Fruit fly (Drosophila melanogaster) whole organism, larva: Measurements from ENCODE around the gene gfzf.

Experiments used
- noc ChIP-seq: fragments of 200-800 bp; sonication (Bioruptor generic); optimal IDR thresholded peaks from 3 replicates; lab custom pipeline; 2019; ENCODE audit warnings: missing biosample characterization, mild to moderate bottlenecking, missing genetic modification characterization, moderate library complexity

gfzf gene

dm6 chr3R:7154586-7155357 lies 4.0 kb upstream of the gfzf start, which contains the start of gene MAGE:
Gene MAGE (minus strand): TSS chr3R:7155180.
- no peak for TF ChIP-seq noc

dm6 chr3R:7144245-7144904 lies 6.4 kb downstream of the gfzf start, which contains the start of the genes CG14610 and CG2656:
Gene CG14610 (minus strand): TSS chr3R:7144295.
Gene CG2656 (plus strand): TSS chr3R:7144724.
- no peak for TF ChIP-seq noc

- TF ChIP-seq noc = no peak
Measured at dm6 chr3R:7142580-7142979, 8.2 kb downstream of the gfzf start.

DNA sequence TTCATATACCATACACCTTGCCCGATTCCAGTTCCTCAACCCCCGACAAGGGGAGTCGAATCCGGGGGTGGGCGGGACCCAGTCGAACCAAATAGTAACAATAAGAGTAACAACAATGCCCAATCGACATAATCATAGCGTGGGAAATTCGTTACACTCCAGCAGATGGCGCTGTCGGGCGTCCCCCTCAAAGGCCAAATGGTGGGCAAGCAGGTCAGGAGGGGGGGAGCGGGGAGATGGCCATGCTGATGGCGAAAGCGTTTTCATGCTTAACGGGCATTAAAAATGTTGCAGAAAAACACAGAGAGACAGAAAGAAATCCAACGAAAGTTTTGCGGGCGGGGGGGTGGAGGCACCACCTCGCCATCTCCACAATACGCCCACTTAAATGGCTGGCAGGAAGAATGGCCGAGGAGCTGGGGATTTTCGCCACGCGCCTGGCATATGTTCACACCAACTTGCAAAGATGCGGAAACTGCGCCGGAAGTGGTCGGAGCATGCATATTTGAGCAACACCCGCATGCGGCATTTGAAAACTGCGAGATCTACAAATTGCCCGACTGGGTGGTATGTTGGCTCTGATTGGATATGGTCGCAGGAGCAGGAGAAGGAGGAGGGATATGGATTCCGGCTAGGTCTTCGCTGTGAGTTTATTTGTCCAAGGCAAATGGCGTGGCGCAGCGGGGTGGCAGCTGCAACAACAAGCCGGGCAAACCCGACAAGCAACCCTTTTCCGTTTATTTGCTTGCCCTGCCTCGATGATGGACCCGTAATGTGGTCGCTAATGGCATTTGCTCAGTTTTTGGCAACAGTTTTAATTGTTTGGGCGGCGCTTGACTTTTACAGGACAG lies 11.4 kb downstream of the gfzf start:
- TF ChIP-seq noc = no peak

- TF ChIP-seq noc = no peak
Measured at dm6 chr3R:7138058-7138457, 12.7 kb downstream of the gfzf start.

DNA sequence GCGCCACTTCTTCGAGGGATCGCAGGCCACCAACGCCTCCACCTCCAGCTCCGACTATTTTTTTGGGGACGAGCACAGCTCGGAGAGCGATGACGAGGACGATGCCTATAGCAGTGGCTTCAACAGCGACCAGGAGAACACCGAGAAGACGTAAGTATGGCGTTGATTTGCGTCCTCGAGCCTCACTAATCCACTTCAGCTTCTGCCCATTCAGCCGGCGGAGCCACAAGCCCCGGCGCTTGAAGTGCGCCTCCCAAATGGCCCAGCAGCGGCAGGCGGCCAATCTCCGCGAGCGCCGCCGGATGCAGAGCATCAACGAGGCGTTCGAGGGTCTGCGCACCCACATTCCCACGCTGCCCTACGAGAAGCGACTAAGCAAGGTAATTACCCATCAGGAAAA lies 13.6 kb downstream of the gfzf start:
- no peak for TF ChIP-seq noc

DNA sequence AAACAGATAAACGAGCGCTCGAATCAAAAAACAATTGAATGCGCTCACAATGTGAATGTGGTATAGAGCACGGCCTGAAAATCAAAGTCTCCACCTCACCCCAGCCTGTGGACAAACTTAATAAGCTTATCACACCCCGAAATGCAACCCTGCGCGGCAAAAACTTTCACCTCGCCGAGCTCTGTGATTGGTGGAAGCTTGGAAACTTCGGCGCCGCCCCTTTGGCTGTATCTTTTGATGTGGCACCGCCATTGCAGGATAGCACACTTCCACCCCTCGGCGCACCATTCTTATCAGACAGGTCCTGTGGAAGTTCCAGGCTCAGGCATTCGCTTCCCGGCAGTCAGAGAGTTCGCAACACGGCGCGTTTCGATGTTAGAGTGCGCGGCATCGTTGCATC lies 14.9 kb downstream of the gfzf start, which contains the start of gene Fer1:
TSS of gene Fer1 (plus strand) at position 326 of the 400 bp plus-strand sequence.
- no peak for TF ChIP-seq noc

- TF ChIP-seq noc = no peak
Measured at dm6 chr3R:7134715-7135505, 15.9 kb downstream of the gfzf start.

dm6 chr3R:7131260-7131659 lies 19.5 kb downstream of the gfzf start, which contains the start of gene CG31493:
Gene CG31493 (plus strand): TSS chr3R:7131560.
- no peak for TF ChIP-seq noc

dm6 chr3R:7130827-7131226 lies 19.9 kb downstream of the gfzf start:
- TF ChIP-seq noc = no peak

DNA sequence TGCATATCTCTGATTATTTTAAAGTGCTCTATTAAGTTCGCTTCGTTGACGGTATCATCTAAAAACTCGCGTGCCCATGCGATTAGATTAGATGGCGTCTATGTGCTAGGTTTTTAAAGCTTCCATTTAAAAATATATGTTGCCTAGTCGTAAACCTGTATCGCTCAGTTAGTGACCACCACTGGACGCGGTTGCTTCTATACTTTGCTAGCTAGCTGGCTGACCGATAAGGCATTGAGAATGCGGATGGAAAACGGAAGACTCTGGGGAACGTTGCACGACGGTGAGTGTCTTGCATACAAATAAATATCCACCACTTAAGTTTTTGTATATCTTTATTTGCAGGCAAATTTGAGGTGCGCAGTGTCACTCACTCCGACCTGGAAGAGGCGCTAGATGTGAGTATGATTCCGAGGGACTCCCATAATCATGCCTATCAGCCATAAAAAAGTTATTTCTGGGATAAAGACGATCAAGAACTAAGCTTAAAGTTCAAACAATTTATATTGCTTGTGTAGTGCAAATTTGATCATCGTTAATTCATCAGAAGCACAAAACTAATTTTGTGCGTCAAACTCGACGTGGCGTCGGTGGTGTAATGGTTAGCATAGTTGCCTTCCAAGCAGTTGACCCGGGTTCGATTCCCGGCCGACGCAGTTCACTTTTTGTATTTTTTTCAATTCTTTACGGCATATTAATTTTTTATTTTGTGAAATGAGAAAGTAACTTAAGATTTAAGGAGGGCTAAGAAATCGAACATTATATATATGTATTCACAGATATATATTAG lies 21.3 kb downstream of the gfzf start, which contains the start of gene CG31248:
TSS of gene CG31248 (plus strand) at position 41 of the 790 bp plus-strand sequence.
- peak; percentile 80 for TF ChIP-seq noc

DNA sequence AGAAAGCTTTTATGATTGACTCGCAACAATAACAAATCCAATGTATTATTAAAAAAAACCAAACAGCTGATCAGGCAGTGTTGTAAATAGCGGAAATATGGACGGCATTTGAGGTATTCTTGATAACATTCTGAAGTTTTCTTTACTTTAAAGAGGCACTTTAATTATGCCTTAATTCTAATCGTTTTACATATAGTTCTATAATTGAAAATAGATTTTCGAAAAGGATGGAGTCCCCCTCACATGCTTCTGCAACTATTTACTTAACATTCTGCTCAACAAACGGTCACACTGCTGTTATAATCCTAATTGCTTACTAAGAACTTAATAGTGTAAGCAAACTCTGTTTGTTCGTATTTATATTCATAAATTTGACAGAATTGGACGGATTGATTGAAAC lies 22.8 kb downstream of the gfzf start, which contains the start of gene CG10068:
TSS of gene CG10068 (minus strand) at position 62 of the 400 bp plus-strand sequence.
- peak; percentile 84 for TF ChIP-seq noc

DNA sequence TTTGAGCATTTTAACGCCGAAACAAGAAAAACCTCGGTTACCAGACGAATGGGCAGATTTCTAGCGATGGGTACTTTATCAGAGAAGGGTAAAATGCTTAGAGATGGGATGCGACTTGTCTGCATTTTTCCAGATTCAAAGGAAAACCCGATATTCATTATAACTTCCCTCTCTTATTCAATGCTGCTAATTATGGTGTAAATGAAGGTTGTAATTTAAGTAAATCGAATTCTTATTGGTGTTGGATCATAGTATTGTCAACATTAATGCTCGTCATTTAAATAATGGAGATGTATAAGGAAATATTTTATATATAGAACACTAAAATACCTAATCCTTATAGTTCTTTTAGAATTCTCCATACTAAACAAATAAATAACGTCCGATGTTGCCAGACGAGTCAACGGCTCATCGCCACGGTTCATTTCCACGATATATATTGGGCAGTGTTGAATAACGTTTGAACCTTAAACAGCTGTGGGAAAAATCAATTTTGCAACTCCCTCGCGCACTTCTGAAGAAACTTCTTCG lies 26.6 kb downstream of the gfzf start, which contains the start of the genes Alh and CG10098:
TSS of gene Alh (minus strand) at position 77 of the 531 bp plus-strand sequence.
TSS of gene CG10098 (plus strand) at position 440 of the 531 bp plus-strand sequence.
- peak; percentile 75 for TF ChIP-seq noc

DNA sequence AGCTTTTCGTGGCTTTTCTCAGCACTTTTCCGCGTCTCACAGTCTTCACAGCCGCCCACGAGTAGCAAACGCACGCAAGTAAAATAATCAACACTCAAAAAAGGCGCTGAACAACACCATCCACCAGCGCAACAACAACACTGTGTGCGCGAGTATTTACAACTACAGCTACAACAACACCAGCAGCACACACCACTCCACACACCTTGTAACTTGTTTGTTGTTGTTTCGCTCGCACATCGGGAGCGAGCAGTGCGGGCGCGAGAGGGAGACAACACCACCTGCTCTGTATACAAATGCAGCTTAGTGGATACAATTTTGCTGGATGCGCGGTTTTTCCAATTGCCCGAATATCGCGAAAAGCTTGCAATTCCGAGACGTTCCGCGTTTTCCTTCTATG lies 27.1 kb downstream of the gfzf start:
- no peak for TF ChIP-seq noc
